Worm (Caenorhabditis elegans) whole organism, L4/young adult: ENCODE measurements around the gene grd-9.

Source experiments
- W03F9.2 ChIP-seq: fragments of 150-350 bp; optimal IDR thresholded peaks from 2 replicates; lab custom pipeline; 2014; ENCODE audit warnings: missing biosample characterization, missing genetic modification characterization
- dao-5 ChIP-seq: sonication (generic microtip); optimal IDR thresholded peaks from 2 replicates; lab custom pipeline; 2016; ENCODE audit warnings: missing genotype, missing genetic modification characterization, moderate library complexity, missing compliant biosample characterization
- him-1 ChIP-seq: sonication (generic microtip); optimal IDR thresholded peaks from 2 replicates; lab custom pipeline; 2016; ENCODE audit warnings: missing genotype, missing genetic modification reagents, missing genetic modification characterization, missing compliant biosample characterization

Gene grd-9

ce11 chrV:5895021-5895420, at the start of gene grd-9:
Gene grd-9, plus strand, starts transcription at chrV:5895321.
- no peak for TF ChIP-seq dao-5
- no peak for TF ChIP-seq W03F9.2
- TF ChIP-seq him-1 (tag; lab: Kevin White, UChicago): no peak

- peak; percentile 29 for TF ChIP-seq W03F9.2
- TF ChIP-seq him-1 (tag; lab: Kevin White, UChicago): no peak
These were observed 49.4 kb upstream of the grd-9 start, which contains the start of gene F26F12.3 for ce11 chrV:5845669-5846189. Gene F26F12.3, minus strand, starts transcription at chrV:5845719.

ce11 chrV:5846729-5847128, 48.4 kb upstream of the grd-9 start:
- no peak for TF ChIP-seq dao-5
- TF ChIP-seq him-1 (tag; lab: Kevin White, UChicago): no peak
- TF ChIP-seq W03F9.2: no peak

- TF ChIP-seq dao-5: no peak
- TF ChIP-seq W03F9.2: no peak
- TF ChIP-seq him-1 (tag; lab: Kevin White, UChicago): no peak
These were observed 47.0 kb upstream of the grd-9 start for ce11 chrV:5848015-5848609.

- TF ChIP-seq him-1 (tag; lab: Kevin White, UChicago) (no peak), W03F9.2 (no peak), dao-5 (no peak)
These were observed 44.5 kb upstream of the grd-9 start for ce11 chrV:5850671-5851070.

- TF ChIP-seq W03F9.2 (no peak), him-1 (tag; lab: Kevin White, UChicago) (no peak), dao-5 (no peak)
These were observed 43.5 kb upstream of the grd-9 start for ce11 chrV:5851631-5852030.

- TF ChIP-seq him-1 (tag; lab: Kevin White, UChicago): no peak
- no peak for TF ChIP-seq dao-5
These were observed 43.0 kb upstream of the grd-9 start for ce11 chrV:5852084-5852483.

ce11 chrV:5862479-5863188, 32.5 kb upstream of the grd-9 start, which contains the start of gene F26F12.8:
Gene F26F12.8, minus strand, starts transcription at chrV:5862529.
- TF ChIP-seq dao-5: no peak
- TF ChIP-seq him-1 (tag; lab: Kevin White, UChicago): no peak
- no peak for TF ChIP-seq W03F9.2

- TF ChIP-seq dao-5 (no peak), W03F9.2 (no peak), him-1 (tag; lab: Kevin White, UChicago) (no peak)
These were observed 30.0 kb upstream of the grd-9 start, which contains the start of gene F26F12.5 for ce11 chrV:5865085-5865484. Gene F26F12.5, minus strand, starts transcription at chrV:5865185.

- TF ChIP-seq dao-5: no peak
These were observed 25.9 kb upstream of the grd-9 start, which contains the start of gene F26F12.4 for ce11 chrV:5869227-5869626. Gene F26F12.4, minus strand, starts transcription at chrV:5869327.

ce11 chrV:5871759-5872158, 23.4 kb upstream of the grd-9 start, which contains the start of gene C02G6.2:
Gene C02G6.2, plus strand, starts transcription at chrV:5872059.
- TF ChIP-seq W03F9.2 (no peak), him-1 (tag; lab: Kevin White, UChicago) (no peak), dao-5 (no peak)

ce11 chrV:5876966-5877365, 18.2 kb upstream of the grd-9 start:
- TF ChIP-seq W03F9.2: no peak
- TF ChIP-seq him-1 (tag; lab: Kevin White, UChicago): no peak
- no peak for TF ChIP-seq dao-5

ce11 chrV:5880064-5880463, 15.1 kb upstream of the grd-9 start, which contains the start of gene C02G6.3:
Gene C02G6.3, plus strand, starts transcription at chrV:5880364.
- TF ChIP-seq him-1 (tag; lab: Kevin White, UChicago) (no peak), W03F9.2 (no peak), dao-5 (no peak)

- TF ChIP-seq him-1 (tag; lab: Kevin White, UChicago) (no peak), W03F9.2 (no peak), dao-5 (no peak)
These were observed 12.7 kb upstream of the grd-9 start for ce11 chrV:5882429-5882828.

ce11 chrV:5883735-5884134, 11.4 kb upstream of the grd-9 start, which contains the start of gene C04E6.8:
Gene C04E6.8, minus strand, starts transcription at chrV:5883835.
- no peak for TF ChIP-seq W03F9.2
- no peak for TF ChIP-seq dao-5
- no peak for TF ChIP-seq him-1 (tag; lab: Kevin White, UChicago)
